Worm (Caenorhabditis elegans): Measurements from ENCODE around the gene suex-1.

Gene suex-1

DNA sequence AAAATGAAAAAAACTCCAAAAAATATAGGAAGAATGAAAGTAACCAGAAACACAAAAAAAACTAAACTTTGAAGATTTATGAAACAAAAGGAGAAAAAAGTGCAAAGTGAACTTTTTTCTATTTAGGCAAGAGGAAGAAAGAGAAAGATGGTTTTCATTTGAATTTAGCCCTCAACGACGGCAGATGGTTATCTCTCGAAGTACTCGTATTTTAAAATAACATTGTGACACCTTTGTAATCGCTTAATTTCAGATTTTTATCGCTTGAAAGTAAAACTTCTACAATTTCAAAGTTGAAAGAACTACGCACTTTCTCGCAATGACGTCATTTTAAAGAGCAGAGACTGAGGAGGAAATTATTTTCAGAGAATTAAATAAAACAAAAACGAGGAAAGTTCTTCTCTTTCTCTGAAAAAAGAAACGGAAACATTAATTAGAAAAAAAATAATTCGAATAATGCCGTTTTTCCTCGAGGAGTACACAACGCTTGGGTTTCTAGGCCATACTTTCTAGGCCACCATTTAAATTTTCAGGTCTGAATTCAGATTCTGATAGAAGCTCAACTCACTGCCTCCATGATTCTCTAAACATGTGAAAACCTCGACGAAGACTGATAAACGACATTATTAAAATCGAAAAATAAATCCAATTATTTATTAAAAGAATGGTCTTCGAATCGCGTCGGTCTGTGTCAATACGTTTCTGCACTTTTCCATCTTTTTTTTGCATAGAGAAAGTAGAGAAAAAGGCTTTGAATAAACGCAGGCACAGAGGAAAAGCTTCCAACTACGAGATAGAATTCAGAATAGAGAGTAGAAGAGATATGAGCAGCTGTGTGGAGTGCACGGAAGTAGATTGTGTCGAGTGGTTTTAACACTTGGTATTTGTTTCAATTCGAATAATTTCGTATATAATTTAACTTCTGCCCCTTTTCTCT lies 13.6 kb upstream of the suex-1 start:
- peak; percentile 38 for TF ChIP-seq pha-4 (tag; optimal IDR thresholded peaks at IDR 0.05)
- no peak for TF ChIP-seq ceh-28 (tag; optimal IDR thresholded peaks at IDR 0.05)
- no peak for TF ChIP-seq nhr-12 (tag; optimal IDR thresholded peaks at IDR 0.05)
- TF ChIP-seq tbx-2 (tag; optimal IDR thresholded peaks at IDR 0.05): no peak
- TF ChIP-seq elt-1 (tag; optimal IDR thresholded peaks at IDR 0.05): peak; percentile 63
- TF ChIP-seq unc-62 (GFP tag; optimal IDR thresholded peaks at IDR 0.05): no peak
- no peak for TF ChIP-seq nhr-237 (tag; optimal IDR thresholded peaks at IDR 0.05)
- peak; percentile 2 for TF ChIP-seq lin-15B (tag; optimal IDR thresholded peaks at IDR 0.05)
- no peak for TF ChIP-seq fkh-10 (GFP tag; optimal IDR thresholded peaks at IDR 0.05)
- TF ChIP-seq unc-39 (tag; optimal IDR thresholded peaks at IDR 0.05): no peak
- no peak for TF ChIP-seq ceh-82 (tag; optimal IDR thresholded peaks at IDR 0.05)
- TF ChIP-seq ama-1 (optimal IDR thresholded peaks at IDR 0.05): no peak
- TF ChIP-seq nfya-1 (tag; optimal IDR thresholded peaks at IDR 0.05; ENCODE audit: insufficient read depth): peak; percentile 64
- TF ChIP-seq ceh-9 (tag; optimal IDR thresholded peaks at IDR 0.05): no peak
- TF ChIP-seq jun-1 (tag; optimal IDR thresholded peaks at IDR 0.05): no peak
- TF ChIP-seq nhr-25 (tag; optimal IDR thresholded peaks at IDR 0.05): peak; percentile 39
- no peak for TF ChIP-seq nhr-76 (tag; optimal IDR thresholded peaks at IDR 0.05)

ce11 chrII:5505820-5506287 lies 7.8 kb upstream of the suex-1 start, which contains the start of gene npp-24:
npp-24 (plus strand) TSS chrII:5505870.
- no peak for TF ChIP-seq ZK546.5 (tag; optimal IDR thresholded peaks at IDR 0.05)
- peak; percentile 23 for TF ChIP-seq elt-2 (tag; optimal IDR thresholded peaks at IDR 0.05)
- peak; percentile 27 for TF ChIP-seq pha-4 (tag; optimal IDR thresholded peaks at IDR 0.05)
- peak; percentile 1 for TF ChIP-seq lin-15B (tag; optimal IDR thresholded peaks at IDR 0.05)

ce11 chrII:5503760-5504159 lies 5.7 kb upstream of the suex-1 start, which contains the start of gene cyp-44A1:
cyp-44A1 (plus strand) TSS chrII:5504044.
- TF ChIP-seq elt-2 (tag; optimal IDR thresholded peaks at IDR 0.05): peak; percentile 67
- TF ChIP-seq ztf-4 (tag; optimal IDR thresholded peaks at IDR 0.05): no peak
- no peak for TF ChIP-seq nhr-76 (tag; optimal IDR thresholded peaks at IDR 0.05)
- TF ChIP-seq hmg-11 (tag; optimal IDR thresholded peaks at IDR 0.05): no peak

DNA sequence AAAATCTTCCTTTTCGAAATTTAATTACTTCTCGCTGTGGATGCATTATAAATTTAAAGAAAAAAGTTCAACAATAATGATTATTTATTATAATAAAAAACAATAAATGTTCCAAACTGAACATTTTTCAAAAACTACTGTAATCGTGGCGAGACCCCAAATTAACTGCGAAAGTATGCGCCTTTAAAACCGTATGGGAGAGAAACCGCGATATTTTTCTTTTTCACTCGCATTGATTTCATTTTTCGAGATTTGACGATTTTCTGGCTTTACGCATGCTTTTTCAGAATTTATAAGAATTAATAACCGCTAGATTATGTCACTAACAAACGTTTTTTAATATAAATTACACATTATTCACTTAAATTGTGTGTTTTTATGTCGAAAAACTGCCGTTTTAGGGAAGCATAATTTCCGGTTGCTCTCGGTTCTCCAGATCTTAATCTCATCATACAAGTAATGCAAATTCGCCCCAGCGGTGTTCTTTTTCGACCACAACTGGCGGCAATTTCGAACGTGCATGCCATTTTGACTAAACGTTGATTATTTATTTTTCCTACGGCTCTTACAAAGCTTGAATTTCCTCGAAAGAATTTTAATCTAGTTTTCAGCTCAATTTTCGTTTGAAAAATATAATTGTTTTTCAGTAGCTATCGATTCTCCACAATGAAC lies 3.1 kb upstream of the suex-1 start, which contains the start of gene F12A10.8:
F12A10.8 (minus strand) TSS at position 79 of the 672 bp plus-strand sequence.
- TF ChIP-seq snpc-4 (tag; optimal IDR thresholded peaks at IDR 0.05) (no peak), pqm-1 (tag; optimal IDR thresholded peaks at IDR 0.05) (no peak), nfya-1 (tag; optimal IDR thresholded peaks at IDR 0.05; ENCODE audit: insufficient read depth) (peak; percentile 44), lin-15B (tag; optimal IDR thresholded peaks at IDR 0.05) (peak; percentile 76), ceh-16 (tag; optimal IDR thresholded peaks at IDR 0.05) (no peak), lin-39 (tag; optimal IDR thresholded peaks at IDR 0.05) (peak; percentile 37), elt-2 (tag; optimal IDR thresholded peaks at IDR 0.05) (peak; percentile 13), elt-1 (tag; optimal IDR thresholded peaks at IDR 0.05) (peak; percentile 5), nhr-11 (tag; optimal IDR thresholded peaks at IDR 0.05) (no peak), ama-1 (optimal IDR thresholded peaks at IDR 0.05) (no peak), pha-4 (tag; optimal IDR thresholded peaks at IDR 0.05) (no peak), nhr-12 (tag; optimal IDR thresholded peaks at IDR 0.05) (no peak)

- TF ChIP-seq nhr-76 (tag; optimal IDR thresholded peaks at IDR 0.05) (no peak), unc-39 (tag; optimal IDR thresholded peaks at IDR 0.05) (no peak), jun-1 (tag; optimal IDR thresholded peaks at IDR 0.05) (no peak), ceh-82 (tag; optimal IDR thresholded peaks at IDR 0.05) (no peak), sea-2 (GFP tag; optimal IDR thresholded peaks at IDR 0.05) (no peak)
Measured at ce11 chrII:5500470-5500869, 2.4 kb upstream of the suex-1 start, which contains the start of gene fzy-1. fzy-1 (plus strand) TSS chrII:5500770.

ce11 chrII:5497541-5497940 lies 515 bp downstream of the suex-1 start:
- TF ChIP-seq ceh-16 (tag; optimal IDR thresholded peaks at IDR 0.05): no peak
- no peak for TF ChIP-seq ceh-28 (tag; optimal IDR thresholded peaks at IDR 0.05)
- TF ChIP-seq nhr-25 (tag; optimal IDR thresholded peaks at IDR 0.05): no peak

Measured in whole organism, L3 larva.